Worm (Caenorhabditis elegans) whole organism, dauer: ENCODE results near the gene egl-46.

Experiments used
- unc-62 ChIP-seq: sonication (generic microtip); optimal IDR thresholded peaks from 2 replicates; lab custom pipeline; 2017; ENCODE audit warnings: missing biosample characterization, missing genetic modification reagents, missing genetic modification characterization

The egl-46 gene

DNA sequence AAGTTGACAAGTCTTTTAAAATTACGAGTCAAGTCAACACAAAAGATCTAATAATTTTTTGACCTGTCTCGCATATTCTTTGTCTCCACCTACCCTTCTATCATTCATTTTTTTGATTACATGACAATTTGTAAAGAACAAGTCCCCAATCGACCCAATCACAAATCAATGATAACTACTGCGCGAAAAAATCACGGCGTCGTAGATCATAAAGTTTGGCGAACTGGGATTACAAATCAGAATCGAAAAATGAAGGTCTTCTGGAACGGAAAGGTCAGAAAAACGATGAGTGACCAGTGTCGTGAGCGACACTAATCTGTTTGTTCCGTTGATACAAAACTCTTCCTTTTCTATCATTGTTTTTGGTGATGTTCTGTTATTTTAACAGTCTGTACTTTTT lies 8.7 kb upstream of the egl-46 start:
- TF ChIP-seq unc-62 (GFP tag; lab: Kevin White, UChicago), result no peak

DNA sequence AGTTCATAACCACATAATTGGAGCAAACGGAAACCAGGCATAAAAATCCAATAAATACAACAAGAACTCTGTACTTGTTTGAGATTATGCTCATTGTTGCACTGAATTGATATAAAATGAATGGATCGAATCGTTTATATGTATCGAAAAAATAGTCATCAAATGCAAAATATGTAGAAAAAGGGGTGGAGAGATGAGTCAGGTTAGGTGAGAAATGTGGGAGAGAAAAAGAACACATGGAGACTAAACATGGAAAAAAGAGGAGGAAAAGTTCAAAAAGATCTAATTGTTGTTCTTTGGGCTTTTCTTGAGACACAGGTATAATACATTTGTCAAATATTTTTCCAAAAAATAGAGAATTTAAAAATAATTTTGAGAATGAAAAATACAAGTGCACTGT lies 7.0 kb upstream of the egl-46 start, which contains the start of gene K11G9.5:
K11G9.5 (minus strand) TSS at position 101 of the 400 bp plus-strand sequence.
- no peak for TF ChIP-seq unc-62 (GFP tag; lab: Kevin White, UChicago)

DNA sequence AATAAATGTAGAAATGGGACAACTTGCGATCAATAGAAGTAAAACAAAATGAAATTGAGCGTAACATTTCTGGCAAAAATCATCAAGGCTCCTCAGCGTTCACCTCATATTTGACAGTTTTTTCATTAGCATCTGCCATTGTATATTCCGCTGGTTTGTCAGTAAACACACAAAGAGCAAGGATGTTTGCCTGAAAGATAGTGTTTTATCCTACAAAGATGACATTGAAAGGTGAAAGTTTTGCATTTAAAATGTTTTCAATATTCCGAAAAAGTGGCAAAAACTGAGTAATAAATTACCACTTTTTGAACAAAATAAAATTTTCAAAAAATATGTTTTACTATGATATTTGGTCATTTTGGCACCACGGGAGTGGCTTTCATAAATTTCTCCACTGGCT lies 4.6 kb upstream of the egl-46 start:
- TF ChIP-seq unc-62 (GFP tag; lab: Kevin White, UChicago), result no peak

DNA sequence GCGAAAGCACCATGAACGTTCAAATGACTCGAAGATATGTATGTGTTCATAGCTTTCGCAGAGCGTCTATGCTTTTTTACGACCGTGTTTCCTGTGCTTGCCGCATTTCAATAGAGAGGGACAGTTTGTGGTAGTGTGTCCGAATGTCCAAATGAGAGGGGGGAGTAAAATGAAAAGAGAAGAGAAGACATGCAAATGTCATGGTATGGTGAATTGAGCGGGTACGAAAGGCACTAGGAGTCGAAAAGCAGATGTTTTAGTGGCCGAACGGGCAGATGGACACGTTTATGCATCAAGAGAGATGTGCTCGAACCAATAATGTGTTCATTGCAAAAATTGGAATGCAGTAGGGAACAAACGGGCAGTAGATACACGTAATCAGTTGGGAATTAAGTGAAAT lies 4.1 kb upstream of the egl-46 start:
- TF ChIP-seq unc-62 (GFP tag; lab: Kevin White, UChicago), result no peak

DNA sequence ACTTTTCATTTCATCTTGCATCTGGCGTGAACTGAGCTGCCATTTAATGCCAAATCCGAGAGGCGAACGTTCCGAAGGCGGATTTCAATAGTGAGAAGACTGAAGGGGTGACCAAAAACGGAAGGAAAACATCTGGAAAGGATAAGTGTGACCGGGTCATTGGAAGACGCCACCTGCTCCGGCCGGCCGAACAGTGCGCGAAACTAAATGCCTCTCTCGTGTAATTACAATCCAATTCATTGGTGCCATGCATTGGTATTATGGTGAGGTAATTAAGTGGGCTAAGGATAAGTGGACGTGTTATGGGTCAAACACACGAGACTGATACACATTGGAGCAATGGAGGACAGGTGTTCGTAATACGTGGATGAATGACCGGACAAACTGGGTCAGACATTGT lies 3.2 kb upstream of the egl-46 start:
- no peak for TF ChIP-seq unc-62 (GFP tag; lab: Kevin White, UChicago)

DNA sequence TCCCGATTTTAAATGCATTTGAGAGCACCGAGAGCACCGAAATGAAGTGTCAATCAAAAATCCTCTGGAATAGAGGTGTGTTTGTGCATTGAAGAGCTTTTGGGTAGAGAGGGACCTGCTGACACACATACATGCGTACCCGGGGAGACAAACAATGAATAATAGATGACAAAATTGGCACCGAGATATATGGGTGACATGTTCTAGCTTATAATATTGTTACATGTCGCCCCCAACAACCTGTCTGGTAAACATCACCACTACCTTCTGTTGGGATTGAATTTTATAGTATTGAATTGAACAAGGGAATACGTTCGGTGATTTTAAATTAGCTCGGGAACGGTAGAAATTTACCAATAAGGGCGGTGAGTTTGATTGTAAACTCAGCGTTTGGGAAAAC lies 2.4 kb upstream of the egl-46 start:
- TF ChIP-seq unc-62 (GFP tag; lab: Kevin White, UChicago), result no peak

DNA sequence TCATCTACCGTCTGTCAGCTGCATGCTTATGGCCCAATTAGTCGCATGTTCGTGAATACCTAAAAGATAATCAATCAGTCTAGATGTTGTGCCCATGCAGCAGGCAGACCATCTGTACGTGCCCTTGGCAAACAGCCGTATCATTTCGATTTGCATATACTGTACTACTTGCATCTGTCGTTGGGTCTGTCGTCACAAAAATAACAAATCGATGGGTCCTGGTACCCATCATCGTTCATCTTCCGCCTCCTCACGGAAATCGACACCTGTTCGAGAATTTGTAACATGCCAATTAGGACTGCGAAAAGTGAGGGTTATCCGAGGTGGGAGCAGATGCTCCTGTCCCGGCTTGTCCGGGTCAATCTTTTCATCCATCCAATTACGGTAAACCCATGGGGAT lies 1.9 kb upstream of the egl-46 start:
- no peak for TF ChIP-seq unc-62 (GFP tag; lab: Kevin White, UChicago)

DNA sequence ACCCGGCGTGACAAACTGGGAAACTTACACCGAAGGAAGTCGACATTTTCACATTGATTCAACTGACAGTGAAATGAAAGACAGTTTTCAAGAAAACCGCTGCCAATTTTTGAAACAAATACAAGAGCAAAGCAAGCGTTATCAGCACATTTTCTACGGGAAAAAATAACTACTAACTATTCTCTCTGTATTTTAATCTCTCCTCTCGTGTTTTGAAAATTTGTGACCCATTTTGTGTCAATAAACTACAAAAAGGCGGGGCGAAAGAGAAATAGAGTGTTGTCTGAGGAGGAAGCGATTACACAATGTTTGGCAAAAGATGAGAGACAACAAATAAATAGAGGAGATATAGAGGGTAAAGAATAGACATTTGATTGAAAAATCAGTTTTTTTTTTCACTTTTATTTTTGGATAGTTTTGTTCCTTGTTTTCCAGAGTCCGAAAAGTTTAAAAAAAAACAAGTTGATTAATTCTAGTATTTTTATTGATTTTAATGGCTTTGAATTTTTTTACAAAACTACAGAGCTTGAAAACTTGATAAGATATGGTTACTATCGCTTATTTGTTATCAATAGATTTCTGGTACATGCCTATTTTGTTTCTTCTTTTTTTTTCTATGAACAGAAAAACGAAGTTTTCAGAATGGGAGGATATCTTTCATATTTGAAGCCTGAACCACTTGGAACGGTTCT lies 5.1 kb downstream of the egl-46 start, which contains the start of gene cest-34:
cest-34 (plus strand) TSS at position 642 of the 692 bp plus-strand sequence.
- no peak for TF ChIP-seq unc-62 (GFP tag; lab: Kevin White, UChicago)

DNA sequence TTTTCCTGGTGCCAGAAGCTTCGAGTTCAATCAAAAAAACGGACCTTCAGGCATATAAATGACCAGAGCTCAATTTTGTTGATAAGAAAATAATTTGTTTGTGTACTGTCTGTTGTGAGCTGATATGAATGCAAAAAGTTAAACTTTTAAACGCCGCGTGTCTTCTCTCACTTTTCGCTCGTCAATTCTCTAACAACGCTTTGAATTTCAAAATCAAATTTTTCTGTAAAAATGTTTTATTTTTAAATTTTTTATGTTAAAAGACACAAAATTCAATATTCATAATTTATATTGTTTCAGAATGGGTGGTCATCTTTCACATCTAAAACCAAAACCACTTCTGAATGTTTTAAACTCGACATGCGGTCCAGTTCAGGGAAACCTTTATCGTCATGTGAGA lies 7.4 kb downstream of the egl-46 start, which contains the start of gene cest-31:
cest-31 (plus strand) TSS at position 301 of the 400 bp plus-strand sequence.
- TF ChIP-seq unc-62 (GFP tag; lab: Kevin White, UChicago), result no peak

DNA sequence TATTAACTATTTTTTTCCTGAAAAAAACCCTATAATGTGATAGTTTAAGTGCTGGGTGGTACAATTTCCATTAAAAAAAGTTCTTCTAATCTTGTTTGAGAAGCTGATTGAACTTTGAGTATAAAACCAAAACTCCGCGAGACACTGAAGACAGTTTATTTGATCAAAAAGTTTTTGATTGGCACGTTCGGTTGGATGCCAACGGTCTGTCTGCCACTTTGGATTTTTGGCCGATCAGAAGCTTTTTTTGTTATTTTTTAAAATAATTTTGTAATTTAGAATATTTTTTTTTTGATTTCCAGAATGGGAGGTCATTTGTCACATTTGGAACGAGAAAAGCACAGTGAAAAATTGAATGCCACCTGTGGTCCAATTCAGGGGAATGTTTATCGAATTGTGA lies 11.9 kb downstream of the egl-46 start, which contains the start of gene cest-28:
cest-28 (plus strand) TSS at position 301 of the 400 bp plus-strand sequence.
- TF ChIP-seq unc-62 (GFP tag; lab: Kevin White, UChicago), result no peak

DNA sequence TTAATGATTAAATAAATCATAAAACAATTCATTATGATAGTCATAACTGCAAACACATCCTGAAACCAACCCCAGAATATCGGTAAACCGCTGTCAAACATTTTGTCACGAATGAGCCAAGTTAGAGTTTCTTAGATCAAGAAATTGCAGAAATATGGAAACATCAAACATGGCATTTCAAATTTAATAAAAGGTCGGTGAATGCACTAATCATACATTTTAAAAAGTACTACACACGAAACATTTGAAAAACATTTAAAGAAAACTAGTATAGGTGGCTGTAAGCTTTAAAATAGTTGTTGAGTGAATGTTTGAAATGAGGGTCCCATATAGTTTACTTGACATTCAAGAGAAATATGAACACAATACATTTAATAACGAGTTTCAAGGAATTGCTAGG lies 12.6 kb downstream of the egl-46 start, which contains the start of gene str-180:
str-180 (minus strand) TSS at position 101 of the 400 bp plus-strand sequence.
- no peak for TF ChIP-seq unc-62 (GFP tag; lab: Kevin White, UChicago)

DNA sequence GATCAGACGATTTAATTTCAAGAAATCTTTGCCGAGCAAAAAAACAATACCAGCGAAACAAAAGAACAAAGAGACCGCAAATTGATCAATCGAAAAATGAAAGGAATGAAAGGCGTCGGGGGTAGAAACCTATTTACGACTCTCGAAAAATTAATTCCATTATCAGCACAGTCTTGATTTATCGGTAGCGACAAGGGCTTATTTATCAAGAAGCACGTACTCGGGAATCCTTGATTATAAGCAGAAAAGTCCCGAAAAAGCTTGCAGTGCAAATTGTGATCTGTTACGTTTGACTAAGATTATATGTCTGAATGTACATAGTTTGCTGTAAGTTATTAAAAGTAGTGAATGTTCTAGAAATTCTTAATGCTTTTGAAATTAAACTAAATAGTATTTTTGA lies 14.8 kb downstream of the egl-46 start:
- no peak for TF ChIP-seq unc-62 (GFP tag; lab: Kevin White, UChicago)

DNA sequence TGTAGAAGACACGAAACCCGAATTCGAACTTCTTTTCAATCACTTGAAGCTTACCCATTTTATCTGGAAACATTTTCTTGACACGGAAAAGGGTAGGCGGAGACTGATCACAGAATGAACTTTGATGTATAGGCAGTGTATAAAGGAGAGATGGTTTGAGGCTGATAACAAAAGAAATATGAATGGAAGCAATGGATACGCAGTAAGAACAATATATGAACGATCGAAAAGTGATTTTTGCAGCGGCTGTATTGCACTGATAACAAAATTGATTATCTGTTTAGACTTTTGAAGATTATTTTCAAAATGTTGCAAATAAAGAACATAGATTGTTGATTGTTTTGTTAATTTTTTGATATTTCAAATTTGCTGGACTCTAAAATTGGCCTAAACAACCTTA lies 15.6 kb downstream of the egl-46 start, which contains the start of gene pmp-5:
pmp-5 (minus strand) TSS at position 63 of the 400 bp plus-strand sequence.
- no peak for TF ChIP-seq unc-62 (GFP tag; lab: Kevin White, UChicago)

DNA sequence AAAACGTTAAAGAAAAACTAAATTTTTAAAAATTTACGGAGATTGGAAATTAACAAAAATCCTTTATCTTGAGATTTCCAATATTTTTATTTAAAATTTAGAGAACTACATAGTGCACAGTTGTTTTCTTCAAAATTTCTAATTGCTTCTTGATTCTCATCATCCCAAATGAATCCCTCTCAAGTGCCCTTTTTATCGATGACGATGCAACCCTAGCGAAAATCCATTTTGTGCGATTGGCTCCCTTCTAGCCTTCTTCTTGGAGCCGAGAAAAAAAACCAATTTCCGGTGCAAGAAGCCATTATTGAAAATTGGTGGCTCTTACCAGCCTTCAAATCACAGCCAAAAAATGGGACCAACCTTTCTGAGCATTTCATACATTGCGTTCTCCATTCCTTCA lies 18.9 kb downstream of the egl-46 start:
- TF ChIP-seq unc-62 (GFP tag; lab: Kevin White, UChicago), result no peak

DNA sequence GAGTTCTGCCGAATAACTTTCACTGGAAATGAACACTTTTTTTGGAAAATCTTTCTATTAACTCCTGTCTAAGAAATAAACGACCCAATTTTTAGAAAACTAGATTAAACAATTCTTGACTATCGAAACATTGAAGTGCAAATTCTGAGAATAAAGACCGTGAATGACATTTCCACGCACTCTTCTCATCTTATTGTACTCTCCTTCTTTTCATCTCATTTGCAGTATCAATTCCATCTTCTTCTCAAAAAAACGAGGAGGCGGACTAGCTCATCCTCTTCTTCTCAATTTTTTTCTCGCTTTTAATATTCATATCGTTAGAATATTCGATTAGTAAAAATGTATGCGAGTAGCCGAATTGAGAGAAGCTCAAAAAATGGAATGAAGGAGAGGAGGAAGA lies 19.7 kb downstream of the egl-46 start:
- TF ChIP-seq unc-62 (GFP tag; lab: Kevin White, UChicago), result no peak

DNA sequence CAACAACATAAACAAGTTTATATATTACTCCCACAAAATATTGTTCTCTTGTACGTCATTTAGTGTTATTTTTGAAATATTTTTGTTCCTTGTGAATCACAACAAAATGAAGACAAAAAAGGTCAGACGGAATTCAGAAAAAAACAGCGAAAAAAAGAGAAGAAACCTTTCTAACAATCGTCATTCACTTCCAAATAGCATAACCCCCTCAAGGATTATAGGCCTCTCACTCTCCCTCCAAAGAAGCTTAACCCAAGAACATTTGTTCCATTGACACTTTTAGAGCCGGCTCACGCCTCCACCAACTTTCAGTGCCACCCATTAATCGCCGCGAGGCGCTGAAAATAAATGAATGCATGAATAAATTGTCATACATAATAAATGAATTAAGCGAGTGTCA lies 21.8 kb downstream of the egl-46 start:
- no peak for TF ChIP-seq unc-62 (GFP tag; lab: Kevin White, UChicago)

DNA sequence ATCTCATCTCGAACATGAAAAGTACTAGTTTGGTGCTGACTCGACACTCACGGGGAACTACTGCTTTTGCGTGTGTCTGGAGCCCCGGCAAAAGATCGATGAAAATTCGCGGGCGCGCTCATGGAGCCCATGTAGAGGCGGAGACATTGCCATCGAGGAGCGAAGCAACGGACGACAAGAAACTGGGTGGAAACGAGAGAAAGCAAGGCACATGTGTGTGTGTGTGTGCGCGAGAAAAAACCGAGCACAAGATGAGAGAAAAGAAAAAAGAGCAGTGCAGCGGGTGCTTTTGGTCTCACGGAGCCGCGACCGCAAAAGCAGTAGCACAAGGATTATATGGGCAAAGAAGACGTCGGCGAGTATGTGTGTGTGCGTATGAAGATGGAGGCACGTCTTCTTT lies 22.6 kb downstream of the egl-46 start:
- no peak for TF ChIP-seq unc-62 (GFP tag; lab: Kevin White, UChicago)
